Fruit fly (Drosophila melanogaster) S2 (cell line): ENCODE results near the gene CG11560.

Experiments used
- CG8478 ChIP-seq: fragments of >200 bp; optimal IDR thresholded peaks from 2 replicates; lab custom pipeline; 2018
- CTCF ChIP-seq, 2 experiments: fragments of >200 bp; optimal IDR thresholded peaks; 2 replicates each; lab custom pipeline; 2018

CG11560 gene

dm6 chr3L:12119875-12120485 is at the start of gene CG11560:
Gene CG11560, plus strand, starts transcription at chr3L:12120019.
- TF ChIP-seq CTCF (optimal IDR thresholded peaks at IDR 0.05; lab: Kevin White, UChicago) (no peak), CG8478 (lab: Kevin White, UChicago) (no peak)

- TF ChIP-seq CTCF (optimal IDR thresholded peaks at IDR 0.05; lab: Kevin White, UChicago) (no peak), CG8478 (lab: Kevin White, UChicago) (no peak)
These were observed 47.4 kb upstream of the CG11560 start for dm6 chr3L:12072388-12072787.

- no peak for TF ChIP-seq CG8478 (lab: Kevin White, UChicago)
- TF ChIP-seq CTCF (optimal IDR thresholded peaks at IDR 0.05; lab: Kevin White, UChicago) = no peak
These were observed 46.7 kb upstream of the CG11560 start for dm6 chr3L:12073076-12073475.

dm6 chr3L:12073861-12074633 is 45.8 kb upstream of the CG11560 start:
- TF ChIP-seq CG8478 (lab: Kevin White, UChicago) = no peak
- TF ChIP-seq CTCF (optimal IDR thresholded peaks at IDR 0.05; lab: Kevin White, UChicago) = no peak

DNA sequence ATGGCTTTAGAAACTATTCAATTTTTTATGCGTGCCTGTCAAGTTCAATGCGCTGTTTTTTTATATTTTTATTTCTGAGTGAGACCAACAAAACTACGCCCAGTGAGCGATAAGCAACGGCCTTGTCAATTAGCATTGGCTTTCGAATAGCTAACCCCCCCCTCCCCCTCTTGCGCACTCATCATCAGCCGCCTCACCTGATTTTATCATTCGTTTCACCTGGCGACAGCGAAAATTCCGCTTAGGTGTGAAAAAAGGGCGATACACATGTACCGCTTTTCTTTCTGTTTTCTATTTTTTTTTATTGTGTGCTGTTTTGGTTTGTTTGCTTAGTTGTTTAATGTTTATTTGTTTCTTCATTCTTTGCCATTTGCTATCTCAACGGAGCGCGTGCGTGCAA is 44.9 kb upstream of the CG11560 start:
- no peak for TF ChIP-seq CTCF (optimal IDR thresholded peaks at IDR 0.05; lab: Kevin White, UChicago)
- no peak for TF ChIP-seq CG8478 (lab: Kevin White, UChicago)

- no peak for TF ChIP-seq CTCF (optimal IDR thresholded peaks at IDR 0.05; lab: Kevin White, UChicago)
- no peak for TF ChIP-seq CG8478 (lab: Kevin White, UChicago)
These were observed 43.5 kb upstream of the CG11560 start for dm6 chr3L:12076312-12076711.

dm6 chr3L:12077348-12077747 is 42.5 kb upstream of the CG11560 start:
- TF ChIP-seq CG8478 (lab: Kevin White, UChicago) = no peak
- no peak for TF ChIP-seq CTCF (optimal IDR thresholded peaks at IDR 0.05; lab: Kevin White, UChicago)

DNA sequence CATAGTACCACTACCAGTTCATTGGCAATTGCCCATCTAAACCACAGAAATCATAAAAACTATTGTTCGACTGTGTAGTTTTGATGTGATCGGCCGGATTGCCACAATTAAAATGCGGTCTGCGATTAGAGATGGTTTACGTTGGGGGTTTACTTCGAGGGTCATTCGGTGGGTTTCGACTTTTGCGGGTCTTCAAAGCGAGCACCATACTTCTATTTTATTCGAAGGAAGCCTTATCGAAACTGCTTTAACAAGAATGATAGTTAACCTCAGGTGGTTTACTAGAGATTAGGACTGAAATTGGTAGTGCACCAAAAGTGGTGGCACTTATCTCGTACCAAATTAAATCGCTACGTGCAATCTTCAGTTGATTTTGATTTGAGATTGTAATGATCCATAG is 41.9 kb upstream of the CG11560 start:
- TF ChIP-seq CTCF (optimal IDR thresholded peaks at IDR 0.05; lab: Kevin White, UChicago) (no peak), CG8478 (lab: Kevin White, UChicago) (no peak)

- no peak for TF ChIP-seq CTCF (optimal IDR thresholded peaks at IDR 0.05; lab: Kevin White, UChicago)
These were observed 41.1 kb upstream of the CG11560 start for dm6 chr3L:12078551-12079318.

dm6 chr3L:12079319-12079933 is 40.4 kb upstream of the CG11560 start:
- no peak for TF ChIP-seq CG8478 (lab: Kevin White, UChicago)
- no peak for TF ChIP-seq CTCF (optimal IDR thresholded peaks at IDR 0.05; lab: Kevin White, UChicago)

DNA sequence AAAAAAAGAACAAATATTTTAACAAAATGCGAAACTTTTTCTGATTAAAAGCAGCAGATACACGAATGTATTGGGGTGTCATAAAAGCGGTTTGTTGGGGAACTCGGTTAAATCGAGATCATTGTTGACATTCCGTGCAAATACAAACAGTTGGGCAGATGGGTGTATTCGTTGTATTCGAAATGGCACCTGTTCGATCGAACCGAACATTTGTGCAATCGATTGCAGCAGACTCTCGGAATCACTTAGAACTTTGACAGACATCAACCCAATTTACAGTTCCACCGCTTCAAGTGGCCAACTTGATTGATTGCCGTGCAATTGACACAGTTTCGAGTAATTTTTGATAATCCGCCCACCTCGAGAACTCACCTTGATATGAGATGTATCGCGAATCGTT is 39.4 kb upstream of the CG11560 start:
- TF ChIP-seq CTCF (optimal IDR thresholded peaks at IDR 0.05; lab: Kevin White, UChicago) (no peak), CG8478 (lab: Kevin White, UChicago) (no peak)

- TF ChIP-seq CTCF (optimal IDR thresholded peaks at IDR 0.05; lab: Kevin White, UChicago) (no peak), CG8478 (lab: Kevin White, UChicago) (no peak)
These were observed 37.9 kb upstream of the CG11560 start, which contains the start of gene Sema5c for dm6 chr3L:12081679-12082520. Gene Sema5c, minus strand, starts transcription at chr3L:12081830.

- no peak for TF ChIP-seq CG8478 (lab: Kevin White, UChicago)
- no peak for TF ChIP-seq CTCF (optimal IDR thresholded peaks at IDR 0.05; lab: Kevin White, UChicago)
These were observed 37.3 kb upstream of the CG11560 start for dm6 chr3L:12082521-12082841.
